Fruit fly (Drosophila melanogaster): ENCODE results near the gene CG44815.
A peak's percentile ranks its signal among the peaks of the same experiment; 100 is the strongest.

The CG44815 gene

DNA sequence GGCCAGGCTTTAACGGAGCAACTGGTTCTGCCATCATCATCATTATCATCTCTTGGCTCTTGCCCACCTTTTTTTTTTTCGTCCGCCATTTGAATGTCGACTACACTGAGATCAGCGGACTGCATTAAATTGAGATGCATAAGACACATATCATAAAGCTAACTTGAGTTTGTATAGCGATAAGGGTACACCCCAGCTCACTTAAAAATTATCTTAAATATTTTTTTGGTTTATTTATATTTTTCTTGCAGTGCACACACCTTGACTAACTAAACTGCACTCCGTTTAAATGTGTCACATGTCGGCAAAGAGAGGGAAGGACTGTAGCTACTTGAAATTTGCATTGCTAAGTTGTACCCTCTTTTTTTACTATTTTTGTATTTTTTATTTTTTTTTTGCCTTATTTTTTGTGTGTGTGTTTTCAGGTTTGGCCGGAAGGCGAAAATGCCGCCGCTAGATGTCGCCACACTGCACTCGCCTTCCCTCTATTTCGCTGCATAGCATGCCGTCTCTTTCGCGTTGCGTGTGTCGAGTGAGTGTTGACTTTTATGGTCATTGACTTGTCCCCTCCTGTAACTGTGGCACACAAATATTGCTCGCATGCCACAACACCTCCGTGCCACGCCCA, 14.7 kb upstream of the CG44815 start (continued):
- TF ChIP-seq danr (GFP tag; IDR thresholded peaks at IDR 0.05), result no peak
- no peak for TF ChIP-seq jing (GFP tag; optimal IDR thresholded peaks at IDR 0.05)
- TF ChIP-seq rib (GFP tag; IDR thresholded peaks at IDR 0.05), result no peak
- no peak for TF ChIP-seq chn (GFP tag; optimal IDR thresholded peaks at IDR 0.05)
- TF ChIP-seq MESR4 (GFP tag; optimal IDR thresholded peaks at IDR 0.05), result no peak
- no peak for TF ChIP-seq gfzf (GFP tag; optimal IDR thresholded peaks at IDR 0.05)
- TF ChIP-seq YL-1 (GFP tag; optimal IDR thresholded peaks at IDR 0.05), result no peak
- TF ChIP-seq sd (tag; optimal IDR thresholded peaks at IDR 0.05), result no peak
- TF ChIP-seq Oli (tag; optimal IDR thresholded peaks at IDR 0.05), result no peak
- TF ChIP-seq repo (GFP tag; optimal IDR thresholded peaks at IDR 0.05), result no peak
- no peak for TF ChIP-seq CG3995 (GFP tag; optimal IDR thresholded peaks at IDR 0.05)
- TF ChIP-seq CG8924 (tag; optimal IDR thresholded peaks at IDR 0.05), result no peak
- TF ChIP-seq luna (GFP tag; optimal IDR thresholded peaks at IDR 0.05), result no peak
- no peak for TF ChIP-seq fd64A (GFP tag; optimal IDR thresholded peaks at IDR 0.05)
- no peak for TF ChIP-seq Mad (GFP tag; optimal IDR thresholded peaks at IDR 0.05)
- TF ChIP-seq Pdp1 (GFP tag; optimal IDR thresholded peaks at IDR 0.05), result no peak
- TF ChIP-seq CG16813 (GFP tag; IDR thresholded peaks at IDR 0.05; ENCODE audit: partially characterized antibody), result no peak
- no peak for TF ChIP-seq Camta (GFP tag; optimal IDR thresholded peaks at IDR 0.05)
- TF ChIP-seq ara (GFP tag; IDR thresholded peaks at IDR 0.05), result peak; percentile 40; the same call in 1 of the 2 replicates
- TF ChIP-seq CG17359 (tag; optimal IDR thresholded peaks at IDR 0.05), result no peak
- TF ChIP-seq CG2199 (GFP tag; IDR thresholded peaks at IDR 0.05), result no peak
- TF ChIP-seq Rfx (GFP tag; IDR thresholded peaks at IDR 0.05), result no peak
- TF ChIP-seq wek (GFP tag; optimal IDR thresholded peaks at IDR 0.05), result no peak
- TF ChIP-seq sisA (GFP tag; IDR thresholded peaks at IDR 0.05), result 0 out of 2 replicates have a peak, but pooled peaks have one; percentile 16
- TF ChIP-seq CG3847 (GFP tag; IDR thresholded peaks at IDR 0.05), result no peak
- TF ChIP-seq Ets65A (GFP tag), result peak; percentile 65
- no peak for TF ChIP-seq ro (GFP tag; IDR thresholded peaks at IDR 0.05)
- TF ChIP-seq dysf (GFP tag; IDR thresholded peaks at IDR 0.05), result 0 out of 3 replicates have a peak, but pooled peaks have one; percentile 22
- peak; percentile 85 for TF ChIP-seq CTCF (GFP tag; optimal IDR thresholded peaks at IDR 0.05)
- TF ChIP-seq Dll (GFP tag; IDR thresholded peaks at IDR 0.05; ENCODE audit: partially characterized antibody), result no peak
- TF ChIP-seq pho (GFP tag; optimal IDR thresholded peaks at IDR 0.05), result no peak
- TF ChIP-seq CG3163 (GFP tag; optimal IDR thresholded peaks at IDR 0.05), result no peak
- TF ChIP-seq CG31441 (GFP tag; IDR thresholded peaks at IDR 0.05), result 0 out of 2 replicates have a peak, but pooled peaks have one; percentile 21
- no peak for TF ChIP-seq CG32767 (GFP tag; IDR thresholded peaks at IDR 0.05)
- TF ChIP-seq CG6791 (GFP tag; IDR thresholded peaks at IDR 0.05; ENCODE audit: partially characterized antibody), result no peak
- TF ChIP-seq nmo (GFP tag; optimal IDR thresholded peaks at IDR 0.05), result peak; percentile 20
- no peak for TF ChIP-seq sc (optimal IDR thresholded peaks at IDR 0.05)
- no peak for TF ChIP-seq sc (GFP tag; optimal IDR thresholded peaks at IDR 0.05)
- TF ChIP-seq pnt (GFP tag; optimal IDR thresholded peaks at IDR 0.05), result no peak
- no peak for TF ChIP-seq crol (GFP tag; IDR thresholded peaks at IDR 0.05)
- no peak for TF ChIP-seq CG15514 (GFP tag; optimal IDR thresholded peaks at IDR 0.05)
- TF ChIP-seq CG2889 (GFP tag; IDR thresholded peaks at IDR 0.05), result no peak
- no peak for TF ChIP-seq gt (GFP tag; IDR thresholded peaks at IDR 0.05)
- no peak for TF ChIP-seq ttk (GFP tag; IDR thresholded peaks at IDR 0.05)
- TF ChIP-seq Hmr (GFP tag; optimal IDR thresholded peaks at IDR 0.05), result no peak
- TF ChIP-seq CG12071 (GFP tag; optimal IDR thresholded peaks at IDR 0.05), result no peak
- TF ChIP-seq Hand (GFP tag; optimal IDR thresholded peaks at IDR 0.05), result no peak
- no peak for TF ChIP-seq Dip3 (GFP tag; optimal IDR thresholded peaks at IDR 0.05)
- no peak for TF ChIP-seq jigr1 (GFP tag; IDR thresholded peaks at IDR 0.05)
- no peak for TF ChIP-seq usp (GFP tag; optimal IDR thresholded peaks at IDR 0.05)
- peak; percentile 31 for TF ChIP-seq CG11504 (tag; optimal IDR thresholded peaks at IDR 0.05)
- no peak for TF ChIP-seq CG3407 (GFP tag; optimal IDR thresholded peaks at IDR 0.05)
